Worm (Caenorhabditis elegans) whole organism, L3 larva: Measurements from ENCODE around the gene ints-11.

Source experiments
- R02D3.7 ChIP-seq: fragments of 150-350 bp; optimal IDR thresholded peaks from 2 replicates; lab custom pipeline; 2014; ENCODE audit warnings: missing biosample characterization, missing genetic modification characterization
- ZK546.5 ChIP-seq: sonication (generic microtip); optimal IDR thresholded peaks from 2 replicates; lab custom pipeline; 2017; ENCODE audit warnings: missing biosample characterization, missing genetic modification characterization
- aly-2 ChIP-seq: fragments of 150-350 bp; optimal IDR thresholded peaks from 2 replicates; lab custom pipeline; 2014; ENCODE audit warnings: missing biosample characterization, missing genetic modification characterization
- ama-1 ChIP-seq: fragments of 150-350 bp; optimal IDR thresholded peaks from 2 replicates; lab custom pipeline; 2018
- ceh-16 ChIP-seq: sonication (generic microtip); optimal IDR thresholded peaks from 2 replicates; lab custom pipeline; 2017; ENCODE audit warnings: missing biosample characterization, missing genetic modification characterization
- ceh-28 ChIP-seq: fragments of 150-350 bp; optimal IDR thresholded peaks from 2 replicates; lab custom pipeline; 2014; ENCODE audit warnings: missing biosample characterization, missing genetic modification reagents, missing genetic modification characterization
- ceh-82 ChIP-seq: fragments of 150-350 bp; optimal IDR thresholded peaks from 2 replicates; lab custom pipeline; 2014; ENCODE audit warnings: missing biosample characterization, missing genetic modification characterization
- ceh-9 ChIP-seq: sonication (generic microtip); optimal IDR thresholded peaks from 2 replicates; lab custom pipeline; 2018; ENCODE audit warnings: missing biosample characterization, missing genetic modification characterization
- daf-12 ChIP-seq: fragments of 150-350 bp; optimal IDR thresholded peaks from 2 replicates; lab custom pipeline; 2014; ENCODE audit warnings: missing biosample characterization, missing genetic modification reagents, missing genetic modification characterization
- egl-27 ChIP-seq: sonication (generic microtip); optimal IDR thresholded peaks from 4 replicates; lab custom pipeline; 2017; ENCODE audit warnings: missing biosample characterization, missing genetic modification reagents, missing genetic modification characterization
- egl-5 ChIP-seq: fragments of 150-350 bp; optimal IDR thresholded peaks from 2 replicates; lab custom pipeline; 2017; ENCODE audit warnings: missing biosample characterization, missing genetic modification reagents, missing genetic modification characterization, inconsistent platforms
- elt-1 ChIP-seq: fragments of 150-350 bp; optimal IDR thresholded peaks from 2 replicates; lab custom pipeline; 2014; ENCODE audit warnings: missing biosample characterization, missing genetic modification characterization
- elt-2 ChIP-seq: sonication (generic microtip); optimal IDR thresholded peaks from 2 replicates; lab custom pipeline; 2016; ENCODE audit warnings: missing genetic modification reagents, mild to moderate bottlenecking, missing genetic modification characterization, missing compliant biosample characterization
- elt-3 ChIP-seq, 3 experiments: fragments of 150-350 bp in 1 of 3; sonication (generic microtip) in 2 of 3; optimal IDR thresholded peaks; 2 replicates in 2 of 3; 4 replicates in 1 of 3; lab custom pipeline; 2014 to 2017; ENCODE audit warnings: missing biosample characterization in 3 of 3, missing genetic modification characterization in 3 of 3
- eor-1 ChIP-seq, 2 experiments: fragments of 150-350 bp; optimal IDR thresholded peaks; 2 replicates each; lab custom pipeline; 2014 to 2018; ENCODE audit warnings: missing biosample characterization in 2 of 2, missing genetic modification characterization in 2 of 2
- fkh-10 ChIP-seq: sonication (generic microtip); optimal IDR thresholded peaks from 2 replicates; lab custom pipeline; 2017; ENCODE audit warnings: missing biosample characterization, missing genetic modification reagents, missing genetic modification characterization
- fkh-2 ChIP-seq: fragments of 150-350 bp; optimal IDR thresholded peaks from 2 replicates; lab custom pipeline; 2014; ENCODE audit warnings: missing biosample characterization, missing genetic modification reagents, missing genetic modification characterization
- fos-1 ChIP-seq: fragments of 150-350 bp; optimal IDR thresholded peaks from 2 replicates; lab custom pipeline; 2014; ENCODE audit warnings: missing biosample characterization, missing genetic modification characterization
- hmg-11 ChIP-seq: sonication (generic microtip); optimal IDR thresholded peaks from 2 replicates; lab custom pipeline; 2016; ENCODE audit warnings: missing genetic modification characterization, missing compliant biosample characterization
- jun-1 ChIP-seq: fragments of 150-350 bp; optimal IDR thresholded peaks from 2 replicates; lab custom pipeline; 2014; ENCODE audit warnings: missing biosample characterization, missing genetic modification reagents, missing genetic modification characterization
- lin-15B ChIP-seq: fragments of 150-350 bp; optimal IDR thresholded peaks from 2 replicates; lab custom pipeline; 2014; ENCODE audit warnings: missing biosample characterization, missing genetic modification characterization
- lin-39 ChIP-seq: fragments of 150-350 bp; optimal IDR thresholded peaks from 2 replicates; lab custom pipeline; 2018; ENCODE audit warnings: missing biosample characterization, missing genetic modification reagents, missing genetic modification characterization
- lsy-12 ChIP-seq: sonication (generic microtip); optimal IDR thresholded peaks from 2 replicates; lab custom pipeline; 2016; ENCODE audit warnings: mild to moderate bottlenecking, missing genetic modification characterization, missing compliant biosample characterization
- mdl-1 ChIP-seq: fragments of 150-350 bp; optimal IDR thresholded peaks from 2 replicates; lab custom pipeline; 2014; ENCODE audit warnings: missing biosample characterization, missing genetic modification characterization
- mml-1 ChIP-seq: fragments of 150-350 bp; sonication (generic microtip); optimal IDR thresholded peaks from 3 replicates; lab custom pipeline; 2014; ENCODE audit warnings: missing biosample characterization, missing genetic modification characterization
- nfya-1 ChIP-seq: sonication (generic microtip); optimal IDR thresholded peaks from 2 replicates; lab custom pipeline; 2017; ENCODE audit warnings: missing genetic modification characterization, mild to moderate bottlenecking, missing compliant biosample characterization, antibody characterized with exemption, moderate library complexity; ENCODE audit not compliant: insufficient read depth
- nhr-11 ChIP-seq: fragments of 150-350 bp; optimal IDR thresholded peaks from 2 replicates; lab custom pipeline; 2014; ENCODE audit warnings: missing biosample characterization, missing genetic modification characterization
- nhr-12 ChIP-seq: fragments of 150-350 bp; optimal IDR thresholded peaks from 2 replicates; lab custom pipeline; 2014; ENCODE audit warnings: missing biosample characterization, missing genetic modification characterization
- nhr-23 ChIP-seq: fragments of 150-350 bp; optimal IDR thresholded peaks from 2 replicates; lab custom pipeline; 2014; ENCODE audit warnings: missing biosample characterization, missing genetic modification reagents, missing genetic modification characterization
- nhr-237 ChIP-seq: fragments of 150-350 bp; optimal IDR thresholded peaks from 2 replicates; lab custom pipeline; 2014; ENCODE audit warnings: missing biosample characterization, missing genetic modification characterization
- nhr-25 ChIP-seq: sonication (generic microtip); optimal IDR thresholded peaks from 2 replicates; lab custom pipeline; 2017; ENCODE audit warnings: missing biosample characterization, missing genetic modification characterization
- nhr-28 ChIP-seq: fragments of 150-350 bp; optimal IDR thresholded peaks from 2 replicates; lab custom pipeline; 2014; ENCODE audit warnings: missing biosample characterization, missing genetic modification characterization
- nhr-43 ChIP-seq: sonication (generic microtip); optimal IDR thresholded peaks from 2 replicates; lab custom pipeline; 2016; ENCODE audit warnings: mild to moderate bottlenecking, missing genetic modification characterization, missing compliant biosample characterization; ENCODE audit not compliant: poor library complexity, severe bottlenecking
- nhr-67 ChIP-seq: fragments of 150-350 bp; optimal IDR thresholded peaks from 2 replicates; lab custom pipeline; 2014; ENCODE audit warnings: missing biosample characterization, missing genetic modification characterization
- nhr-76 ChIP-seq: fragments of 150-350 bp; sonication (generic microtip); optimal IDR thresholded peaks from 5 replicates; lab custom pipeline; 2014; ENCODE audit warnings: missing biosample characterization, missing genetic modification characterization
- nhr-77 ChIP-seq: fragments of 150-350 bp; optimal IDR thresholded peaks from 2 replicates; lab custom pipeline; 2014; ENCODE audit warnings: missing biosample characterization, missing genetic modification characterization
- pha-4 ChIP-seq: fragments of 150-350 bp; optimal IDR thresholded peaks from 2 replicates; lab custom pipeline; 2014; ENCODE audit warnings: missing biosample characterization, missing genetic modification reagents, missing genetic modification characterization
- pqm-1 ChIP-seq: fragments of 150-350 bp; optimal IDR thresholded peaks from 2 replicates; lab custom pipeline; 2017; ENCODE audit warnings: missing biosample characterization, missing genetic modification characterization, inconsistent platforms
- sea-2 ChIP-seq: fragments of 150-350 bp; sonication (generic microtip); optimal IDR thresholded peaks from 4 replicates; lab custom pipeline; 2014; ENCODE audit warnings: missing biosample characterization, missing genetic modification reagents, missing genetic modification characterization
- skn-1 ChIP-seq: fragments of 150-350 bp; optimal IDR thresholded peaks from 2 replicates; lab custom pipeline; 2014; ENCODE audit warnings: missing biosample characterization, missing genetic modification characterization
- snpc-4 ChIP-seq: fragments of 150-350 bp; optimal IDR thresholded peaks from 2 replicates; lab custom pipeline; 2014; ENCODE audit warnings: missing biosample characterization, missing genetic modification characterization
- tbx-2 ChIP-seq: sonication (generic microtip); optimal IDR thresholded peaks from 2 replicates; lab custom pipeline; 2016; ENCODE audit warnings: mild to moderate bottlenecking, missing genetic modification characterization, missing compliant biosample characterization
- unc-39 ChIP-seq: sonication (generic microtip); optimal IDR thresholded peaks from 4 replicates; lab custom pipeline; 2017; ENCODE audit warnings: missing biosample characterization, missing genetic modification characterization
- unc-62 ChIP-seq: fragments of 150-350 bp; sonication (generic microtip); optimal IDR thresholded peaks from 4 replicates; lab custom pipeline; 2014; ENCODE audit warnings: missing biosample characterization, missing genetic modification reagents, missing genetic modification characterization
- zag-1 ChIP-seq: fragments of 150-350 bp; optimal IDR thresholded peaks from 2 replicates; lab custom pipeline; 2014; ENCODE audit warnings: missing biosample characterization, missing genetic modification characterization
- ztf-11 ChIP-seq: fragments of 150-350 bp; optimal IDR thresholded peaks from 2 replicates; lab custom pipeline; 2014; ENCODE audit warnings: missing biosample characterization, missing genetic modification characterization
- ztf-4 ChIP-seq: fragments of 150-350 bp; optimal IDR thresholded peaks from 2 replicates; lab custom pipeline; 2014; ENCODE audit warnings: missing biosample characterization, missing genetic modification characterization

ints-11 gene

DNA sequence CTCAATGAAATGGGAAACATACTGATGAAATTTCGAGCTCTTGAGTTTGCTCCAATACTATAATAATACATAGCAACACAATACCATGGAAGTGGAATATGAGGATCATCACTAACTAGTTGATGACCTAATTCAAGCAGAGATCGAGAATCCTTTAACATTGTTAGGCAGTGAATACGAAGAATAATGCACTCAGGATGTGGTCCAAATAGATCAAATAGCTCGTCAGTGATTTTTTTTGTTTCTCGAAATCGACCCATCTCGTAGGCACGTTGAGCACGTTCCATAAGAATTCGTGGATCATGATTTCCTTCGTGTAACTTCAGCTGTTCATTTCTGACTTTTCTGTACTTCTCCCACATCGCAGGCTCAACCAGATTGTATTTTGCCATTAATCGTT lies 17.6 kb upstream of the ints-11 start:
- TF ChIP-seq pqm-1 (tag; lab: Kevin White, UChicago) (no peak), ceh-9 (tag; lab: Kevin White, UChicago) (no peak), unc-39 (tag; lab: Kevin White, UChicago) (no peak)

DNA sequence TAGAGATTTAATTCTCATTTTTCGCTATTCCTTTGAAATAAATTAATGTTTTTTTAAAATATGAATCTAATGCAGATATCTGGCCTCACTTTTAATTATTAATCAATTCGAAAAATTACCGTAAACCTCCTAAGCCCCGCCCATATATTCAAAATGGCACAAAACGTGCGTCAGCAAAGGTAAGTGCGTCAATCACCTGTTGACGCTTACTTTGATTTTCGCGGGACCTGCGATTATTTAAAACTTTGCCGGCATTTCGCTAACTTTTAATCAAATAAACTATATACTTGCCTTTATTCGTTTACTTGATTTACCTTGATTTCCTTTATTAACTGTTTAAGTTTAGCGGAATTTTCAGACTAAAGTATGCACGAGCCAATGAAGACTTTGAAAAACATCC lies 14.7 kb upstream of the ints-11 start, which contains the start of gene pch-2:
TSS of gene pch-2 (plus strand) at position 359 of the 400 bp plus-strand sequence.
- no peak for TF ChIP-seq R02D3.7 (tag; lab: Kevin White, UChicago)
- no peak for TF ChIP-seq ztf-4
- no peak for TF ChIP-seq nhr-12 (tag; lab: Kevin White, UChicago)
- TF ChIP-seq hmg-11 (tag; lab: Kevin White, UChicago) = no peak
- TF ChIP-seq zag-1 (tag; lab: Kevin White, UChicago) = no peak
- no peak for TF ChIP-seq nhr-11 (tag; lab: Kevin White, UChicago)
- TF ChIP-seq nfya-1 (tag; lab: Kevin White, UChicago) = peak; percentile 71
- TF ChIP-seq nhr-23 (tag; lab: Kevin White, UChicago) = no peak
- TF ChIP-seq ama-1 = no peak
- peak; percentile 59 for TF ChIP-seq pha-4 (tag; lab: Kevin White, UChicago)
- no peak for TF ChIP-seq tbx-2 (tag; lab: Kevin White, UChicago)
- TF ChIP-seq elt-2 (tag; lab: Kevin White, UChicago) = peak; percentile 11
- no peak for TF ChIP-seq ceh-16 (tag; lab: Kevin White, UChicago)
- no peak for TF ChIP-seq nhr-77 (tag; lab: Kevin White, UChicago)
- TF ChIP-seq egl-27 = no peak
- TF ChIP-seq lsy-12 = no peak
- TF ChIP-seq eor-1 (tag; optimal IDR thresholded peaks at IDR 0.05; lab: Kevin White, UChicago) = no peak
- peak; percentile 53 for TF ChIP-seq nhr-25 (tag; lab: Kevin White, UChicago)
- no peak for TF ChIP-seq pqm-1 (tag; lab: Kevin White, UChicago)
- no peak for TF ChIP-seq fkh-10 (GFP tag; lab: Kevin White, UChicago)
- TF ChIP-seq mml-1 (tag; lab: Kevin White, UChicago) = no peak
- no peak for TF ChIP-seq unc-62 (GFP tag; lab: Kevin White, UChicago)
- TF ChIP-seq nhr-67 (tag; lab: Kevin White, UChicago) = no peak
- TF ChIP-seq nhr-28 (tag; lab: Kevin White, UChicago) = no peak
- no peak for TF ChIP-seq elt-1 (tag; lab: Kevin White, UChicago)
- no peak for TF ChIP-seq ceh-28
- no peak for TF ChIP-seq daf-12 (tag; lab: Kevin White, UChicago)
- TF ChIP-seq skn-1 (tag; lab: Kevin White, UChicago) = no peak
- peak; percentile 53 for TF ChIP-seq snpc-4 (tag; lab: Kevin White, UChicago)
- no peak for TF ChIP-seq ZK546.5 (tag; lab: Kevin White, UChicago)
- TF ChIP-seq mdl-1 = no peak
- peak; percentile 13 for TF ChIP-seq lin-39 (tag; lab: Kevin White, UChicago)
- TF ChIP-seq ceh-9 (tag; lab: Kevin White, UChicago) = no peak
- peak; percentile 33 for TF ChIP-seq nhr-43 (tag; lab: Kevin White, UChicago)
- TF ChIP-seq unc-39 (tag; lab: Kevin White, UChicago) = no peak
- TF ChIP-seq nhr-237 (tag; lab: Kevin White, UChicago) = no peak
- no peak for TF ChIP-seq elt-3 (tag; optimal IDR thresholded peaks at IDR 0.05; lab: Kevin White, UChicago)
- peak; percentile 70 for TF ChIP-seq lin-15B
- no peak for TF ChIP-seq ceh-82 (tag; lab: Kevin White, UChicago)
- TF ChIP-seq sea-2 (GFP tag; lab: Kevin White, UChicago) = no peak
- TF ChIP-seq nhr-76 (tag; lab: Kevin White, UChicago) = no peak
- no peak for TF ChIP-seq fkh-2 (tag; lab: Kevin White, UChicago)
- TF ChIP-seq egl-5 = no peak
- no peak for TF ChIP-seq aly-2 (tag; lab: Kevin White, UChicago)
- TF ChIP-seq fos-1 = no peak
- TF ChIP-seq ztf-11 (tag; lab: Kevin White, UChicago) = no peak
- TF ChIP-seq jun-1 (tag; lab: Kevin White, UChicago) = no peak
- TF ChIP-seq, all 47 proteins: peak for 8
